Fruit fly (Drosophila melanogaster): ENCODE data around the gene mfas.

mfas gene

dm6 chr3R:11948903-11949358, 44.2 kb downstream of the mfas start, which contains the start of gene Cad87A:
Cad87A (minus strand) TSS chr3R:11949129.
- TF ChIP-seq EcR (GFP tag; optimal IDR thresholded peaks at IDR 0.05) (no peak), CG8478 (optimal IDR thresholded peaks at IDR 0.05) (no peak), usp (GFP tag; optimal IDR thresholded peaks at IDR 0.05) (no peak), psq (optimal IDR thresholded peaks at IDR 0.05) (no peak), pan (optimal IDR thresholded peaks at IDR 0.05) (no peak), Dll (optimal IDR thresholded peaks at IDR 0.05) (no peak)

- no peak for TF ChIP-seq pan (optimal IDR thresholded peaks at IDR 0.05)
- TF ChIP-seq usp (GFP tag; optimal IDR thresholded peaks at IDR 0.05) = no peak
- TF ChIP-seq psq (optimal IDR thresholded peaks at IDR 0.05) = no peak
- TF ChIP-seq EcR (GFP tag; optimal IDR thresholded peaks at IDR 0.05) = no peak
- no peak for TF ChIP-seq CG8478 (optimal IDR thresholded peaks at IDR 0.05)
- no peak for TF ChIP-seq Dll (optimal IDR thresholded peaks at IDR 0.05)
These were observed 45.2 kb downstream of the mfas start for dm6 chr3R:11947959-11948358.

- no peak for TF ChIP-seq pan (optimal IDR thresholded peaks at IDR 0.05)
- no peak for TF ChIP-seq Dll (optimal IDR thresholded peaks at IDR 0.05)
- TF ChIP-seq usp (GFP tag; optimal IDR thresholded peaks at IDR 0.05) = no peak
- TF ChIP-seq psq (optimal IDR thresholded peaks at IDR 0.05) = no peak
- TF ChIP-seq CG8478 (optimal IDR thresholded peaks at IDR 0.05) = no peak
- TF ChIP-seq EcR (GFP tag; optimal IDR thresholded peaks at IDR 0.05) = no peak
These were observed 45.8 kb downstream of the mfas start for dm6 chr3R:11947079-11947869.

dm6 chr3R:11945450-11946317, 47.4 kb downstream of the mfas start:
- TF ChIP-seq psq (optimal IDR thresholded peaks at IDR 0.05) (no peak), Dll (optimal IDR thresholded peaks at IDR 0.05) (no peak), CG8478 (optimal IDR thresholded peaks at IDR 0.05) (no peak), EcR (GFP tag; optimal IDR thresholded peaks at IDR 0.05) (no peak), usp (GFP tag; optimal IDR thresholded peaks at IDR 0.05) (no peak), pan (optimal IDR thresholded peaks at IDR 0.05) (no peak)

- TF ChIP-seq CG8478 (optimal IDR thresholded peaks at IDR 0.05) (no peak), Dll (optimal IDR thresholded peaks at IDR 0.05) (no peak), usp (GFP tag; optimal IDR thresholded peaks at IDR 0.05) (no peak), psq (optimal IDR thresholded peaks at IDR 0.05) (no peak), EcR (GFP tag; optimal IDR thresholded peaks at IDR 0.05) (no peak), pan (optimal IDR thresholded peaks at IDR 0.05) (no peak)
These were observed 52.0 kb downstream of the mfas start for dm6 chr3R:11941116-11941515.

- TF ChIP-seq Dll (optimal IDR thresholded peaks at IDR 0.05) = no peak
- no peak for TF ChIP-seq usp (GFP tag; optimal IDR thresholded peaks at IDR 0.05)
- TF ChIP-seq CG8478 (optimal IDR thresholded peaks at IDR 0.05) = no peak
- no peak for TF ChIP-seq pan (optimal IDR thresholded peaks at IDR 0.05)
- no peak for TF ChIP-seq psq (optimal IDR thresholded peaks at IDR 0.05)
- TF ChIP-seq EcR (GFP tag; optimal IDR thresholded peaks at IDR 0.05) = no peak
These were observed 55.5 kb downstream of the mfas start for dm6 chr3R:11937427-11938114.
